Fruit fly (Drosophila melanogaster) whole organism, embryonic: ENCODE data around the gene CG7120.

Source experiments
- Antp ChIP-seq: fragments of 200-800 bp; sonication (Bioruptor generic); optimal IDR thresholded peaks from 3 replicates; lab custom pipeline; 2016; ENCODE audit warnings: missing biosample characterization, missing genetic modification characterization
- CG1024 ChIP-seq: fragments of 200-800 bp; sonication (Bioruptor generic); IDR thresholded peaks from 2 replicates; pipeline ENCODE4 v1.3.6; 2022; ENCODE audit warnings: missing biosample characterization, missing genetic modification characterization
- CG10267 ChIP-seq: fragments of 200-800 bp; sonication (Bioruptor generic); optimal IDR thresholded peaks from 2 replicates; lab custom pipeline; 2018; ENCODE audit warnings: missing biosample characterization, mild to moderate bottlenecking, missing genetic modification characterization, moderate library complexity
- CG10654 ChIP-seq: fragments of 200-800 bp; sonication (Bioruptor generic); optimal IDR thresholded peaks from 2 replicates; lab custom pipeline; 2016; ENCODE audit warnings: missing biosample characterization, missing genetic modification characterization
- CG11695 ChIP-seq: fragments of 200-800 bp; sonication (Bioruptor generic); IDR thresholded peaks from 3 replicates; pipeline ENCODE4 v1.3.6; 2022; ENCODE audit warnings: missing biosample characterization, missing genetic modification characterization
- CG12769 ChIP-seq: fragments of 200-800 bp; sonication (Bioruptor generic); optimal IDR thresholded peaks from 2 replicates; lab custom pipeline; 2019; ENCODE audit warnings: missing biosample characterization, mild to moderate bottlenecking, missing genetic modification characterization, moderate library complexity
- CG13123 ChIP-seq: fragments of 200-800 bp; sonication (Bioruptor generic); optimal IDR thresholded peaks from 2 replicates; lab custom pipeline; 2016; ENCODE audit warnings: missing biosample characterization, missing genetic modification characterization
- CG13296 ChIP-seq: fragments of 200-800 bp; sonication (Bioruptor generic); optimal IDR thresholded peaks from 3 replicates; lab custom pipeline; 2018; ENCODE audit warnings: missing biosample characterization, mild to moderate bottlenecking, missing genetic modification characterization
- CG14441 ChIP-seq: fragments of 200-800 bp; sonication (Bioruptor generic); IDR thresholded peaks from 2 replicates; pipeline ENCODE4 v1.3.6; 2022; ENCODE audit warnings: missing biosample characterization, missing genetic modification characterization
- CG1529 ChIP-seq: fragments of 200-800 bp; sonication (Bioruptor generic); optimal IDR thresholded peaks from 3 replicates; lab custom pipeline; 2018; ENCODE audit warnings: missing biosample characterization, missing genetic modification characterization
- CG16863 ChIP-seq: fragments of 200-800 bp; sonication (Bioruptor generic); optimal IDR thresholded peaks from 3 replicates; lab custom pipeline; 2016; ENCODE audit warnings: missing biosample characterization, missing genetic modification characterization
- CG17186 ChIP-seq: fragments of 200-800 bp; sonication (Bioruptor generic); optimal IDR thresholded peaks from 3 replicates; lab custom pipeline; 2017; ENCODE audit warnings: missing biosample characterization, missing genetic modification reagents, missing genetic modification characterization
- CG18599 ChIP-seq: fragments of 200-800 bp; sonication (Bioruptor generic); optimal IDR thresholded peaks from 3 replicates; lab custom pipeline; 2017; ENCODE audit warnings: missing biosample characterization, missing genetic modification characterization, mild to moderate bottlenecking, moderate library complexity, missing genetic modification reagents
- CG2116 ChIP-seq: fragments of 200-800 bp; sonication (Bioruptor generic); optimal IDR thresholded peaks from 3 replicates; lab custom pipeline; 2018; ENCODE audit warnings: missing biosample characterization, mild to moderate bottlenecking, missing genetic modification characterization
- CG31224 ChIP-seq: fragments of 200-800 bp; sonication (Bioruptor generic); IDR thresholded peaks from 2 replicates; pipeline ENCODE4 v1.3.6; 2022; ENCODE audit warnings: missing biosample characterization, missing genetic modification characterization
- CG3163 ChIP-seq: fragments of 200-800 bp; sonication (Bioruptor generic); optimal IDR thresholded peaks from 3 replicates; lab custom pipeline; 2016; ENCODE audit warnings: missing biosample characterization, missing genetic modification characterization
- CG43689 ChIP-seq: fragments of 200-800 bp; sonication (Bioruptor generic); IDR thresholded peaks from 2 replicates; pipeline ENCODE4 v1.3.6; 2022; ENCODE audit warnings: missing biosample characterization, missing genetic modification characterization
- CG6654 ChIP-seq: fragments of 200-800 bp; sonication (Bioruptor generic); optimal IDR thresholded peaks from 2 replicates; lab custom pipeline; 2017; ENCODE audit warnings: missing biosample characterization, mild to moderate bottlenecking, missing genetic modification characterization
- CG6854 ChIP-seq: fragments of 200-800 bp; sonication (Bioruptor generic); optimal IDR thresholded peaks from 3 replicates; lab custom pipeline; 2017; ENCODE audit warnings: missing biosample characterization, mild to moderate bottlenecking, missing genetic modification characterization
- Dad ChIP-seq: fragments of 200-800 bp; sonication (Bioruptor generic); optimal IDR thresholded peaks from 3 replicates; lab custom pipeline; 2016; ENCODE audit warnings: missing biosample characterization, missing genetic modification characterization
- Dp ChIP-seq: fragments of 200-800 bp; sonication (Bioruptor generic); optimal IDR thresholded peaks from 2 replicates; lab custom pipeline; 2018; ENCODE audit warnings: missing biosample characterization, mild to moderate bottlenecking, missing genetic modification characterization, moderate library complexity
- Dref ChIP-seq: fragments of 200-800 bp; sonication (Bioruptor generic); IDR thresholded peaks from 2 replicates; pipeline ENCODE4 v1.3.6; 2022; ENCODE audit warnings: missing biosample characterization, missing genetic modification characterization
- Drgx ChIP-seq: fragments of 200-800 bp; sonication (Bioruptor generic); IDR thresholded peaks from 2 replicates; pipeline ENCODE4 v1.3.6; 2022; ENCODE audit warnings: missing biosample characterization, missing genetic modification characterization
- HLH3B ChIP-seq: fragments of 200-800 bp; sonication (Bioruptor generic); IDR thresholded peaks from 2 replicates; pipeline ENCODE4 v1.3.6; 2022; ENCODE audit warnings: missing biosample characterization, missing genetic modification characterization
- Hr51 ChIP-seq, 2 experiments: fragments of 200-800 bp; sonication (Bioruptor generic); optimal IDR thresholded peaks; 2 replicates in 1 of 2; 3 replicates in 1 of 2; lab custom pipeline; 2016 to 2018; ENCODE audit warnings: missing biosample characterization in 2 of 2, missing genetic modification characterization in 2 of 2, mild to moderate bottlenecking in 1 of 2, moderate library complexity in 1 of 2
- Hsf ChIP-seq: fragments of 200-800 bp; sonication (Bioruptor generic); optimal IDR thresholded peaks from 3 replicates; lab custom pipeline; 2016; ENCODE audit warnings: missing biosample characterization, missing genetic modification characterization
- MBD-R2 ChIP-seq: fragments of 200-800 bp; sonication (Bioruptor generic); IDR thresholded peaks from 2 replicates; pipeline ENCODE4 v1.3.6; 2022; ENCODE audit warnings: missing biosample characterization, missing genetic modification characterization
- MESR4 ChIP-seq: fragments of 200-800 bp; sonication (Bioruptor generic); optimal IDR thresholded peaks from 2 replicates; lab custom pipeline; 2018; ENCODE audit warnings: missing biosample characterization, mild to moderate bottlenecking, missing genetic modification characterization, moderate library complexity
- NFAT ChIP-seq: fragments of 200-800 bp; sonication (Bioruptor generic); IDR thresholded peaks from 2 replicates; pipeline ENCODE4 v1.3.6; 2022; ENCODE audit warnings: missing biosample characterization, missing genetic modification characterization
- Ravus ChIP-seq: fragments of 200-800 bp; sonication (Bioruptor generic); IDR thresholded peaks from 2 replicates; pipeline ENCODE4 v1.3.6; 2022; ENCODE audit warnings: missing biosample characterization, missing genetic modification characterization
- Sin3A ChIP-seq: fragments of >200 bp; optimal IDR thresholded peaks from 2 replicates; lab custom pipeline; 2018
- Six4 ChIP-seq: fragments of 200-800 bp; sonication (Bioruptor generic); optimal IDR thresholded peaks from 2 replicates; lab custom pipeline; 2016; ENCODE audit warnings: missing biosample characterization, missing genetic modification characterization
- Sry-β ChIP-seq: fragments of 200-800 bp; sonication (Bioruptor generic); optimal IDR thresholded peaks from 2 replicates; lab custom pipeline; 2018; ENCODE audit warnings: missing biosample characterization, mild to moderate bottlenecking, missing genetic modification characterization, moderate library complexity
- Stat92E ChIP-seq, 3 experiments: fragments of >200 bp in 2 of 3; fragments of 200-800 bp in 1 of 3; sonication (Bioruptor generic) in 1 of 3; optimal IDR thresholded peaks; 2 replicates each; lab custom pipeline; 2017 to 2019; ENCODE audit warnings: missing biosample characterization in 3 of 3, missing genetic modification characterization in 3 of 3, mild to moderate bottlenecking in 1 of 3, moderate library complexity in 1 of 3
- Taf1 ChIP-seq: fragments of 200-800 bp; sonication (Bioruptor generic); IDR thresholded peaks from 2 replicates; pipeline ENCODE4 v1.3.6; 2022; ENCODE audit warnings: missing biosample characterization, missing genetic modification characterization
- Xbp1 ChIP-seq: fragments of 200-800 bp; sonication (Bioruptor generic); optimal IDR thresholded peaks from 3 replicates; lab custom pipeline; 2016; ENCODE audit warnings: missing biosample characterization, mild to moderate bottlenecking, missing genetic modification characterization
- bcd ChIP-seq: fragments of 200-800 bp; sonication (Bioruptor generic); optimal IDR thresholded peaks from 2 replicates; lab custom pipeline; 2017; ENCODE audit warnings: missing biosample characterization, mild to moderate bottlenecking, missing genetic modification characterization
- chif ChIP-seq, 2 experiments: fragments of 200-800 bp; sonication (Bioruptor generic); optimal IDR thresholded peaks; 3 replicates each; lab custom pipeline; 2016; ENCODE audit warnings: missing biosample characterization in 2 of 2, missing genetic modification characterization in 2 of 2
- chm ChIP-seq: fragments of 200-800 bp; sonication (Bioruptor generic); IDR thresholded peaks from 2 replicates; pipeline ENCODE4 v1.3.6; 2022; ENCODE audit warnings: missing biosample characterization, missing genetic modification characterization
- eyg ChIP-seq: fragments of 200-800 bp; sonication (Bioruptor generic); optimal IDR thresholded peaks from 3 replicates; lab custom pipeline; 2016; ENCODE audit warnings: missing biosample characterization, missing genetic modification characterization
- fu2 ChIP-seq: fragments of 200-800 bp; sonication (Bioruptor generic); optimal IDR thresholded peaks from 2 replicates; lab custom pipeline; 2016; ENCODE audit warnings: missing biosample characterization, missing genetic modification characterization
- hkb ChIP-seq, 2 experiments: fragments of 200-800 bp in 1 of 2; fragments of >200 bp in 1 of 2; sonication (Bioruptor generic) in 1 of 2; IDR thresholded peaks in 1 of 2; optimal IDR thresholded peaks in 1 of 2; 2 replicates each; pipeline versions ENCODE4 v1.3.6 to Lab custom; 2017 to 2022; ENCODE audit warnings: missing biosample characterization in 1 of 2, missing genetic modification characterization in 1 of 2
- luna ChIP-seq: fragments of 200-800 bp; sonication (Bioruptor generic); optimal IDR thresholded peaks from 2 replicates; lab custom pipeline; 2016; ENCODE audit warnings: missing biosample characterization, missing genetic modification characterization
- mam ChIP-seq: fragments of 200-800 bp; sonication (Bioruptor generic); optimal IDR thresholded peaks from 3 replicates; lab custom pipeline; 2016; ENCODE audit warnings: missing biosample characterization, missing genetic modification characterization
- pita ChIP-seq: fragments of 200-800 bp; sonication (Bioruptor generic); optimal IDR thresholded peaks from 2 replicates; lab custom pipeline; 2017; ENCODE audit warnings: missing biosample characterization, mild to moderate bottlenecking, missing genetic modification characterization
- schlank ChIP-seq: fragments of 200-800 bp; sonication (Bioruptor generic); optimal IDR thresholded peaks from 2 replicates; lab custom pipeline; 2018; ENCODE audit warnings: missing biosample characterization, mild to moderate bottlenecking, missing genetic modification characterization
- seq ChIP-seq: fragments of 200-800 bp; sonication (Bioruptor generic); IDR thresholded peaks from 2 replicates; pipeline ENCODE4 v1.3.6; 2022; ENCODE audit warnings: missing biosample characterization, missing genetic modification characterization
- so ChIP-seq: fragments of 200-800 bp; sonication (Bioruptor generic); IDR thresholded peaks from 3 replicates; pipeline ENCODE4 v1.3.6; 2022; ENCODE audit warnings: missing biosample characterization, missing genetic modification characterization
- tna ChIP-seq: fragments of 200-800 bp; sonication (Bioruptor generic); IDR thresholded peaks from 2 replicates; pipeline ENCODE4 v1.3.6; 2022; ENCODE audit warnings: missing biosample characterization, missing genetic modification characterization; ENCODE audit not compliant: partially characterized antibody
- unc-4 ChIP-seq: fragments of 200-800 bp; sonication (Bioruptor generic); IDR thresholded peaks from 2 replicates; pipeline ENCODE4 v1.3.6; 2022; ENCODE audit warnings: missing biosample characterization, missing genetic modification characterization; ENCODE audit not compliant: partially characterized antibody
- wor ChIP-seq: fragments of 200-800 bp; sonication (Bioruptor generic); IDR thresholded peaks from 2 replicates; pipeline ENCODE4 v1.3.6; 2022; ENCODE audit warnings: missing biosample characterization, missing genetic modification characterization
- zfh1 ChIP-seq: fragments of 200-800 bp; sonication (Bioruptor generic); IDR thresholded peaks from 3 replicates; pipeline ENCODE4 v1.3.6; 2022; ENCODE audit warnings: missing biosample characterization, missing genetic modification characterization

Gene CG7120

DNA sequence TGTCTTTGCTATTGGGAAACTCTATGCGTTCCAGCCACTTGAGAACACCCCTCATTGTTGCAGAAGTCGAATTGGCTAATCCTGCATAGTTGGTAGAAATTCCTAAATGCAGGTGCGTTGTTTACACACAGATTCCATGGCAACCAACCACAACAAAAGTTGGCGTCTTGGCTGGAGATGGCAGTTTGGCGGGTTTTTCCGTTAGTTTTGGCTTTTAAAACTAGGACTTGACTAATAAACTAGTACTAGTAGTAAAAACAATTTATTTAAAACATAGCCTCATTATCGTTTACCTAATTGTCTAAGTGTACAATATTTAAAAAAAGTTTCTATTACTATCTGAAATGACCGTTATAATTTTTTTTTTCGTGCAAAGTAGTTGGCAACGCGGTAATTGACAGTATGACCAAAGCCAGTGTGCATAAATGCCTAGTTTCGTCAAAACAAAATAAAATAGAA, 15.7 kb downstream of the CG7120 start, which contains the start of gene Exo70 (continued):
- no peak for TF ChIP-seq bcd (GFP tag; lab: Kevin White, UChicago)
- TF ChIP-seq unc-4: no peak
- no peak for TF ChIP-seq CG11695 (GFP tag; lab: Robert Waterston, UW)
- TF ChIP-seq Hr51 (GFP tag; optimal IDR thresholded peaks at IDR 0.05; lab: Kevin White, UChicago): no peak
- TF ChIP-seq CG10267 (tag; lab: Kevin White, UChicago): peak; percentile 74
- TF ChIP-seq NFAT: no peak
- TF ChIP-seq CG43689 (GFP tag; lab: Robert Waterston, UW): no peak
- TF ChIP-seq chm (GFP tag; lab: Robert Waterston, UW): no peak
- TF ChIP-seq eyg: no peak
- no peak for TF ChIP-seq Dad
- TF ChIP-seq Dref: no peak
- TF ChIP-seq CG14441 (GFP tag; lab: Robert Waterston, UW): no peak
- no peak for TF ChIP-seq zfh1 (GFP tag; lab: Robert Waterston, UW)
- TF ChIP-seq so (GFP tag; lab: Robert Waterston, UW): no peak
- TF ChIP-seq Hsf: peak; percentile 28
- TF ChIP-seq mam (GFP tag; lab: Kevin White, UChicago): peak; percentile 10
- TF ChIP-seq HLH3B (GFP tag; lab: Robert Waterston, UW): no peak
- TF ChIP-seq CG10654 (GFP tag; lab: Kevin White, UChicago): no peak
- peak; percentile 13 for TF ChIP-seq Antp
- TF ChIP-seq fu2 (GFP tag; lab: Kevin White, UChicago): peak; percentile 18
- no peak for TF ChIP-seq CG18599
- peak; percentile 36 for TF ChIP-seq Xbp1 (GFP tag; lab: Kevin White, UChicago)
- TF ChIP-seq Six4: no peak
- TF ChIP-seq CG17186 (GFP tag; lab: Kevin White, UChicago): peak; percentile 7
- no peak for TF ChIP-seq CG1529
- TF ChIP-seq Ravus (GFP tag; lab: Robert Waterston, UW): no peak
- TF ChIP-seq CG6654 (GFP tag; lab: Kevin White, UChicago): no peak
- no peak for TF ChIP-seq seq (GFP tag; lab: Robert Waterston, UW)
- TF ChIP-seq CG6854 (GFP tag; lab: Kevin White, UChicago): no peak
- TF ChIP-seq luna: no peak
- no peak for TF ChIP-seq schlank (tag; lab: Kevin White, UChicago)
- TF ChIP-seq MBD-R2 (GFP tag; lab: Robert Waterston, UW): peak; percentile 56
- TF ChIP-seq CG31224 (GFP tag; lab: Robert Waterston, UW): no peak
- TF ChIP-seq CG2116 (GFP tag; lab: Kevin White, UChicago): peak; percentile 66
- no peak for TF ChIP-seq CG12769 (tag; lab: Kevin White, UChicago)
- TF ChIP-seq Sin3A (lab: Kevin White, UChicago): peak; percentile 62
- no peak for TF ChIP-seq Stat92E (GFP tag; optimal IDR thresholded peaks at IDR 0.05; lab: Kevin White, UChicago)
- peak; percentile 95 for TF ChIP-seq Sry-β
- peak; percentile 2 for TF ChIP-seq Dp
- no peak for TF ChIP-seq CG16863
- no peak for TF ChIP-seq CG3163
- no peak for TF ChIP-seq CG13123 (GFP tag; lab: Kevin White, UChicago)
- no peak for TF ChIP-seq CG13296
- TF ChIP-seq tna: no peak
- TF ChIP-seq CG1024: no peak
- no peak for TF ChIP-seq chif (GFP tag; optimal IDR thresholded peaks at IDR 0.05; lab: Kevin White, UChicago)
- TF ChIP-seq MESR4 (GFP tag; lab: Kevin White, UChicago): no peak
- TF ChIP-seq Drgx (GFP tag; lab: Robert Waterston, UW): no peak
- TF ChIP-seq wor (GFP tag; lab: Robert Waterston, UW): no peak
- TF ChIP-seq Taf1: no peak
- TF ChIP-seq hkb (optimal IDR thresholded peaks at IDR 0.05; lab: Kevin White, UChicago): peak; percentile 24
- no peak for TF ChIP-seq hkb (GFP tag; IDR thresholded peaks at IDR 0.05; lab: Robert Waterston, UW)
- TF ChIP-seq pita (GFP tag; lab: Kevin White, UChicago): no peak
